Worm (Caenorhabditis elegans) whole organism, young adult: Measurements from ENCODE around the gene ZK512.11.

Experiments
- B0261.1 ChIP-seq: sonication (generic microtip); optimal IDR thresholded peaks from 2 replicates; lab custom pipeline; 2016; ENCODE audit warnings: mild to moderate bottlenecking, missing genetic modification characterization, moderate library complexity, missing compliant biosample characterization
- B0336.3 ChIP-seq: fragments of 200-800 bp; sonication (Bioruptor generic); IDR thresholded peaks from 2 replicates; pipeline ENCODE4 v1.3.6; 2022; ENCODE audit warnings: missing genetic modification characterization, missing compliant biosample characterization
- C06A6.2 ChIP-seq: fragments of 200-800 bp; sonication (Bioruptor generic); conservative IDR thresholded peaks from 2 replicates; pipeline ENCODE4 v1.3.6; 2022; ENCODE audit warnings: missing genetic modification characterization, missing compliant biosample characterization
- F37B4.10 ChIP-seq: fragments of 200-800 bp; sonication (Bioruptor generic); IDR thresholded peaks from 2 replicates; pipeline ENCODE4 v1.3.6; 2022; ENCODE audit warnings: missing genetic modification characterization, missing compliant biosample characterization
- F57A8.1 ChIP-seq: fragments of 200-800 bp; sonication (Bioruptor generic); optimal IDR thresholded peaks from 2 replicates; lab custom pipeline; 2018; ENCODE audit warnings: mild to moderate bottlenecking, missing genetic modification characterization, moderate library complexity, missing compliant biosample characterization
- T26A5.8 ChIP-seq: sonication (generic microtip); optimal IDR thresholded peaks from 2 replicates; lab custom pipeline; 2016; ENCODE audit warnings: missing genetic modification characterization, missing compliant biosample characterization
- Y53F4B.3 ChIP-seq: fragments of 200-800 bp; sonication (Bioruptor generic); IDR thresholded peaks from 2 replicates; pipeline ENCODE4 v1.3.6; 2022; ENCODE audit warnings: missing genetic modification reagents, missing genetic modification characterization, missing compliant biosample characterization
- Y79H2A.3 ChIP-seq: fragments of 200-800 bp; sonication (Bioruptor generic); conservative IDR thresholded peaks from 2 replicates; pipeline ENCODE4 v1.3.6; 2022; ENCODE audit warnings: missing genetic modification reagents, missing genetic modification characterization, missing compliant biosample characterization
- akir-1 ChIP-seq: fragments of 200-800 bp; sonication (Bioruptor generic); optimal IDR thresholded peaks from 2 replicates; lab custom pipeline; 2018; ENCODE audit warnings: mild to moderate bottlenecking, missing genetic modification characterization, moderate library complexity, missing compliant biosample characterization
- aptf-3 ChIP-seq: fragments of 200-800 bp; sonication (Bioruptor generic); IDR thresholded peaks from 2 replicates; pipeline ENCODE4 v1.3.6; 2022; ENCODE audit warnings: missing genetic modification characterization, missing compliant biosample characterization
- atf-7 ChIP-seq: sonication (generic microtip); optimal IDR thresholded peaks from 2 replicates; lab custom pipeline; 2017; ENCODE audit warnings: mild to moderate bottlenecking, missing genetic modification characterization, missing compliant biosample characterization
- attf-5 ChIP-seq: fragments of 200-800 bp; sonication (Bioruptor generic); optimal IDR thresholded peaks from 2 replicates; lab custom pipeline; 2018; ENCODE audit warnings: mild to moderate bottlenecking, missing genetic modification characterization, missing compliant biosample characterization
- bed-1 ChIP-seq: fragments of 200-800 bp; sonication (Bioruptor generic); IDR thresholded peaks from 2 replicates; pipeline ENCODE4 v1.3.6; 2022; ENCODE audit warnings: missing genetic modification reagents, missing genetic modification characterization, missing compliant biosample characterization
- cebp-2 ChIP-seq: fragments of 200-800 bp; sonication (Bioruptor generic); IDR thresholded peaks from 2 replicates; pipeline ENCODE4 v1.3.6; 2022; ENCODE audit warnings: missing genetic modification characterization, missing compliant biosample characterization
- ceh-100 ChIP-seq: fragments of 200-800 bp; sonication (Bioruptor generic); IDR thresholded peaks from 2 replicates; pipeline ENCODE4 v1.3.6; 2022; ENCODE audit warnings: missing genetic modification reagents, missing genetic modification characterization, missing compliant biosample characterization
- ceh-58 ChIP-seq: fragments of 200-800 bp; sonication (Bioruptor generic); IDR thresholded peaks from 2 replicates; pipeline ENCODE4 v1.3.6; 2022; ENCODE audit warnings: missing genetic modification characterization, missing compliant biosample characterization
- dpff-1 ChIP-seq: sonication (generic microtip); optimal IDR thresholded peaks from 2 replicates; lab custom pipeline; 2017; ENCODE audit warnings: mild to moderate bottlenecking, missing genetic modification characterization, missing compliant biosample characterization
- efl-1 ChIP-seq: fragments of 150-350 bp; optimal IDR thresholded peaks from 2 replicates; lab custom pipeline; 2014; ENCODE audit warnings: missing biosample characterization, missing genetic modification reagents, missing genetic modification characterization
- egl-18 ChIP-seq: fragments of 200-800 bp; sonication (Bioruptor generic); IDR thresholded peaks from 2 replicates; pipeline ENCODE4 v1.3.6; 2022; ENCODE audit warnings: missing genetic modification reagents, missing genetic modification characterization, missing compliant biosample characterization
- egrh-3 ChIP-seq: fragments of 200-800 bp; sonication (Bioruptor generic); IDR thresholded peaks from 2 replicates; pipeline ENCODE4 v1.3.6; 2022; ENCODE audit warnings: missing genetic modification reagents, missing genetic modification characterization, missing compliant biosample characterization
- lin-40 ChIP-seq: sonication (generic microtip); optimal IDR thresholded peaks from 2 replicates; lab custom pipeline; 2016; ENCODE audit warnings: missing genetic modification characterization, mild to moderate bottlenecking, missing compliant biosample characterization, missing genotype, missing genetic modification reagents
- lsl-1 ChIP-seq: fragments of 200-800 bp; sonication (Bioruptor generic); optimal IDR thresholded peaks from 2 replicates; lab custom pipeline; 2018; ENCODE audit warnings: mild to moderate bottlenecking, missing genetic modification characterization, moderate library complexity, missing compliant biosample characterization
- lsy-27 ChIP-seq: sonication (generic microtip); optimal IDR thresholded peaks from 2 replicates; lab custom pipeline; 2017; ENCODE audit warnings: missing genetic modification characterization, mild to moderate bottlenecking, missing compliant biosample characterization, antibody characterized with exemption, missing genotype, borderline replicate concordance; ENCODE audit not compliant: insufficient read depth
- madf-8 ChIP-seq: fragments of 200-800 bp; sonication (Bioruptor generic); conservative IDR thresholded peaks from 2 replicates; pipeline ENCODE4 v1.3.6; 2022; ENCODE audit warnings: missing genetic modification reagents, missing genetic modification characterization, missing compliant biosample characterization
- mcd-1 ChIP-seq: fragments of 200-800 bp; sonication (Bioruptor generic); IDR thresholded peaks from 2 replicates; pipeline ENCODE4 v1.3.6; 2022; ENCODE audit warnings: missing genetic modification reagents, missing genetic modification characterization, missing compliant biosample characterization
- nfya-1 ChIP-seq: sonication (generic microtip); optimal IDR thresholded peaks from 2 replicates; lab custom pipeline; 2017; ENCODE audit warnings: antibody characterized with exemption, missing compliant biosample characterization, missing genetic modification characterization, borderline replicate concordance; ENCODE audit not compliant: insufficient read depth
- nfyb-1 ChIP-seq: fragments of 200-800 bp; sonication (Bioruptor generic); IDR thresholded peaks from 2 replicates; pipeline ENCODE4 v1.3.6; 2022; ENCODE audit warnings: missing genetic modification reagents, missing genetic modification characterization, missing compliant biosample characterization
- nhr-120 ChIP-seq: fragments of 200-800 bp; sonication (Bioruptor generic); IDR thresholded peaks from 2 replicates; pipeline ENCODE4 v1.3.6; 2022; ENCODE audit warnings: missing genetic modification characterization, missing compliant biosample characterization
- nhr-179 ChIP-seq: sonication (generic microtip); optimal IDR thresholded peaks from 2 replicates; lab custom pipeline; 2016; ENCODE audit warnings: mild to moderate bottlenecking, missing genetic modification characterization, missing compliant biosample characterization
- nhr-90 ChIP-seq: sonication (generic microtip); optimal IDR thresholded peaks from 2 replicates; lab custom pipeline; 2016; ENCODE audit warnings: missing genotype, mild to moderate bottlenecking, missing genetic modification characterization, missing compliant biosample characterization
- pbrm-1 ChIP-seq: fragments of 200-800 bp; sonication (Bioruptor generic); IDR thresholded peaks from 2 replicates; pipeline ENCODE4 v1.3.6; 2022; ENCODE audit warnings: missing genetic modification reagents, missing genetic modification characterization, missing compliant biosample characterization
- rpc-1 ChIP-seq, 2 experiments: fragments of 150-350 bp in 1 of 2; sonication (generic microtip) in 1 of 2; optimal IDR thresholded peaks; 2 replicates each; lab custom pipeline; 2014 to 2018; ENCODE audit warnings: missing biosample characterization in 1 of 2, missing genetic modification characterization in 1 of 2, missing genetic modification reagents in 1 of 2, missing genotype in 1 of 2
- somi-1 ChIP-seq: fragments of 200-800 bp; sonication (Bioruptor generic); optimal IDR thresholded peaks from 2 replicates; lab custom pipeline; 2018; ENCODE audit warnings: mild to moderate bottlenecking, missing genetic modification characterization, missing compliant biosample characterization
- tbp1 ChIP-seq: fragments of 200-800 bp; sonication (Bioruptor generic); optimal IDR thresholded peaks from 2 replicates; lab custom pipeline; 2018; ENCODE audit warnings: mild to moderate bottlenecking, missing genetic modification characterization, missing compliant biosample characterization
- tbx-9 ChIP-seq: sonication (generic microtip); optimal IDR thresholded peaks from 2 replicates; lab custom pipeline; 2016; ENCODE audit warnings: borderline replicate concordance, missing genetic modification characterization, inconsistent platforms, missing compliant biosample characterization
- ztf-25 ChIP-seq: fragments of 200-800 bp; sonication (Bioruptor generic); IDR thresholded peaks from 2 replicates; pipeline ENCODE4 v1.3.6; 2022; ENCODE audit warnings: missing genetic modification reagents, missing genetic modification characterization, missing compliant biosample characterization

Gene ZK512.11

ce11 chrIII:9149132-9149531 is 5.1 kb downstream of the ZK512.11 start:
- TF ChIP-seq cebp-2 (GFP tag; lab: Robert Waterston, UW) (no peak), atf-7 (no peak), tbx-9 (tag; lab: Kevin White, UChicago) (no peak), akir-1 (GFP tag; lab: Kevin White, UChicago) (no peak), nhr-90 (no peak), mcd-1 (GFP tag; lab: Robert Waterston, UW) (no peak), attf-5 (no peak), T26A5.8 (no peak), lin-40 (tag; lab: Kevin White, UChicago) (no peak), dpff-1 (tag; lab: Kevin White, UChicago) (no peak)

- TF ChIP-seq nhr-120 (no peak), egl-18 (GFP tag; lab: Robert Waterston, UW) (no peak), B0261.1 (no peak), egrh-3 (no peak), bed-1 (GFP tag; lab: Robert Waterston, UW) (no peak), C06A6.2 (no peak)
Observed at ce11 chrIII:9151782-9152181, 7.8 kb downstream of the ZK512.11 start.

- TF ChIP-seq somi-1 = peak; percentile 35
- TF ChIP-seq F37B4.10 (GFP tag; lab: Robert Waterston, UW) = no peak
- TF ChIP-seq bed-1 (GFP tag; lab: Robert Waterston, UW) = no peak
- TF ChIP-seq aptf-3 (GFP tag; lab: Robert Waterston, UW) = no peak
- no peak for TF ChIP-seq nfyb-1
- no peak for TF ChIP-seq ceh-58
- TF ChIP-seq lsy-27 (tag; lab: Kevin White, UChicago) = no peak
Observed at ce11 chrIII:9152950-9153349, 8.9 kb downstream of the ZK512.11 start.

- TF ChIP-seq pbrm-1 (GFP tag; lab: Robert Waterston, UW) = no peak
- TF ChIP-seq tbp1 (GFP tag; lab: Kevin White, UChicago) = no peak
- no peak for TF ChIP-seq rpc-1 (optimal IDR thresholded peaks at IDR 0.05; lab: Kevin White, UChicago)
- no peak for TF ChIP-seq rpc-1 (tag; optimal IDR thresholded peaks at IDR 0.05; lab: Kevin White, UChicago)
- TF ChIP-seq F57A8.1 (GFP tag; lab: Kevin White, UChicago) = no peak
- no peak for TF ChIP-seq nhr-179 (tag; lab: Kevin White, UChicago)
- TF ChIP-seq Y53F4B.3 (GFP tag; lab: Robert Waterston, UW) = no peak
- no peak for TF ChIP-seq egrh-3
- no peak for TF ChIP-seq B0336.3 (GFP tag; lab: Robert Waterston, UW)
Observed at ce11 chrIII:9153809-9154208, 9.8 kb downstream of the ZK512.11 start, which contains the start of gene nhl-1. TSS of gene nhl-1 (minus strand) at chrIII:9153909.

ce11 chrIII:9154766-9155165 is 10.8 kb downstream of the ZK512.11 start, which contains the start of gene irld-34:
TSS of gene irld-34 (plus strand) at chrIII:9155066.
- no peak for TF ChIP-seq T26A5.8
- TF ChIP-seq Y79H2A.3 (GFP tag; lab: Robert Waterston, UW) = no peak
- no peak for TF ChIP-seq tbp1 (GFP tag; lab: Kevin White, UChicago)
- TF ChIP-seq ztf-25 (GFP tag; lab: Robert Waterston, UW) = no peak
- TF ChIP-seq madf-8 (GFP tag; lab: Robert Waterston, UW) = no peak
- TF ChIP-seq nfyb-1 = no peak
- no peak for TF ChIP-seq ceh-100 (GFP tag; lab: Robert Waterston, UW)
- no peak for TF ChIP-seq efl-1 (GFP tag; lab: Kevin White, UChicago)
- TF ChIP-seq lsl-1 = no peak
- TF ChIP-seq aptf-3 (GFP tag; lab: Robert Waterston, UW) = no peak
- TF ChIP-seq bed-1 (GFP tag; lab: Robert Waterston, UW) = no peak
- no peak for TF ChIP-seq nfya-1 (tag; lab: Kevin White, UChicago)
